Worm (Caenorhabditis elegans) whole organism, L3 larva: Measurements from ENCODE around the gene W08E12.8.

Experiments used
- R02D3.7 ChIP-seq: fragments of 150-350 bp; optimal IDR thresholded peaks from 2 replicates; lab custom pipeline; 2014; ENCODE audit warnings: missing biosample characterization, missing genetic modification characterization
- ZK546.5 ChIP-seq: sonication (generic microtip); optimal IDR thresholded peaks from 2 replicates; lab custom pipeline; 2017; ENCODE audit warnings: missing biosample characterization, missing genetic modification characterization
- ceh-28 ChIP-seq: fragments of 150-350 bp; optimal IDR thresholded peaks from 2 replicates; lab custom pipeline; 2014; ENCODE audit warnings: missing biosample characterization, missing genetic modification reagents, missing genetic modification characterization
- ceh-82 ChIP-seq: fragments of 150-350 bp; optimal IDR thresholded peaks from 2 replicates; lab custom pipeline; 2014; ENCODE audit warnings: missing biosample characterization, missing genetic modification characterization
- ceh-9 ChIP-seq: sonication (generic microtip); optimal IDR thresholded peaks from 2 replicates; lab custom pipeline; 2018; ENCODE audit warnings: missing biosample characterization, missing genetic modification characterization
- egl-5 ChIP-seq: fragments of 150-350 bp; optimal IDR thresholded peaks from 2 replicates; lab custom pipeline; 2017; ENCODE audit warnings: missing biosample characterization, missing genetic modification reagents, missing genetic modification characterization, inconsistent platforms
- elt-1 ChIP-seq: fragments of 150-350 bp; optimal IDR thresholded peaks from 2 replicates; lab custom pipeline; 2014; ENCODE audit warnings: missing biosample characterization, missing genetic modification characterization
- elt-2 ChIP-seq: sonication (generic microtip); optimal IDR thresholded peaks from 2 replicates; lab custom pipeline; 2016; ENCODE audit warnings: missing genetic modification reagents, mild to moderate bottlenecking, missing genetic modification characterization, missing compliant biosample characterization
- elt-3 ChIP-seq, 3 experiments: fragments of 150-350 bp in 1 of 3; sonication (generic microtip) in 2 of 3; optimal IDR thresholded peaks; 2 replicates in 2 of 3; 4 replicates in 1 of 3; lab custom pipeline; 2014 to 2017; ENCODE audit warnings: missing biosample characterization in 3 of 3, missing genetic modification characterization in 3 of 3
- eor-1 ChIP-seq, 2 experiments: fragments of 150-350 bp; optimal IDR thresholded peaks; 2 replicates each; lab custom pipeline; 2014 to 2018; ENCODE audit warnings: missing biosample characterization in 2 of 2, missing genetic modification characterization in 2 of 2
- fkh-10 ChIP-seq: sonication (generic microtip); optimal IDR thresholded peaks from 2 replicates; lab custom pipeline; 2017; ENCODE audit warnings: missing biosample characterization, missing genetic modification reagents, missing genetic modification characterization
- fos-1 ChIP-seq: fragments of 150-350 bp; optimal IDR thresholded peaks from 2 replicates; lab custom pipeline; 2014; ENCODE audit warnings: missing biosample characterization, missing genetic modification characterization
- hmg-11 ChIP-seq: sonication (generic microtip); optimal IDR thresholded peaks from 2 replicates; lab custom pipeline; 2016; ENCODE audit warnings: missing genetic modification characterization, missing compliant biosample characterization
- lsy-12 ChIP-seq: sonication (generic microtip); optimal IDR thresholded peaks from 2 replicates; lab custom pipeline; 2016; ENCODE audit warnings: mild to moderate bottlenecking, missing genetic modification characterization, missing compliant biosample characterization
- mdl-1 ChIP-seq: fragments of 150-350 bp; optimal IDR thresholded peaks from 2 replicates; lab custom pipeline; 2014; ENCODE audit warnings: missing biosample characterization, missing genetic modification characterization
- mml-1 ChIP-seq: fragments of 150-350 bp; sonication (generic microtip); optimal IDR thresholded peaks from 3 replicates; lab custom pipeline; 2014; ENCODE audit warnings: missing biosample characterization, missing genetic modification characterization
- nfya-1 ChIP-seq: sonication (generic microtip); optimal IDR thresholded peaks from 2 replicates; lab custom pipeline; 2017; ENCODE audit warnings: missing genetic modification characterization, mild to moderate bottlenecking, missing compliant biosample characterization, antibody characterized with exemption, moderate library complexity; ENCODE audit not compliant: insufficient read depth
- nhr-11 ChIP-seq: fragments of 150-350 bp; optimal IDR thresholded peaks from 2 replicates; lab custom pipeline; 2014; ENCODE audit warnings: missing biosample characterization, missing genetic modification characterization
- nhr-23 ChIP-seq: fragments of 150-350 bp; optimal IDR thresholded peaks from 2 replicates; lab custom pipeline; 2014; ENCODE audit warnings: missing biosample characterization, missing genetic modification reagents, missing genetic modification characterization
- nhr-237 ChIP-seq: fragments of 150-350 bp; optimal IDR thresholded peaks from 2 replicates; lab custom pipeline; 2014; ENCODE audit warnings: missing biosample characterization, missing genetic modification characterization
- nhr-76 ChIP-seq: fragments of 150-350 bp; sonication (generic microtip); optimal IDR thresholded peaks from 5 replicates; lab custom pipeline; 2014; ENCODE audit warnings: missing biosample characterization, missing genetic modification characterization
- nhr-77 ChIP-seq: fragments of 150-350 bp; optimal IDR thresholded peaks from 2 replicates; lab custom pipeline; 2014; ENCODE audit warnings: missing biosample characterization, missing genetic modification characterization
- pha-4 ChIP-seq: fragments of 150-350 bp; optimal IDR thresholded peaks from 2 replicates; lab custom pipeline; 2014; ENCODE audit warnings: missing biosample characterization, missing genetic modification reagents, missing genetic modification characterization
- sea-2 ChIP-seq: fragments of 150-350 bp; sonication (generic microtip); optimal IDR thresholded peaks from 4 replicates; lab custom pipeline; 2014; ENCODE audit warnings: missing biosample characterization, missing genetic modification reagents, missing genetic modification characterization
- skn-1 ChIP-seq: fragments of 150-350 bp; optimal IDR thresholded peaks from 2 replicates; lab custom pipeline; 2014; ENCODE audit warnings: missing biosample characterization, missing genetic modification characterization
- snpc-4 ChIP-seq: fragments of 150-350 bp; optimal IDR thresholded peaks from 2 replicates; lab custom pipeline; 2014; ENCODE audit warnings: missing biosample characterization, missing genetic modification characterization
- tbx-2 ChIP-seq: sonication (generic microtip); optimal IDR thresholded peaks from 2 replicates; lab custom pipeline; 2016; ENCODE audit warnings: mild to moderate bottlenecking, missing genetic modification characterization, missing compliant biosample characterization
- unc-39 ChIP-seq: sonication (generic microtip); optimal IDR thresholded peaks from 4 replicates; lab custom pipeline; 2017; ENCODE audit warnings: missing biosample characterization, missing genetic modification characterization
- unc-62 ChIP-seq: fragments of 150-350 bp; sonication (generic microtip); optimal IDR thresholded peaks from 4 replicates; lab custom pipeline; 2014; ENCODE audit warnings: missing biosample characterization, missing genetic modification reagents, missing genetic modification characterization
- ztf-11 ChIP-seq: fragments of 150-350 bp; optimal IDR thresholded peaks from 2 replicates; lab custom pipeline; 2014; ENCODE audit warnings: missing biosample characterization, missing genetic modification characterization
- ztf-4 ChIP-seq: fragments of 150-350 bp; optimal IDR thresholded peaks from 2 replicates; lab custom pipeline; 2014; ENCODE audit warnings: missing biosample characterization, missing genetic modification characterization

Gene W08E12.8

ce11 chrIV:3271342-3271741 lies 20.8 kb upstream of the W08E12.8 start:
- TF ChIP-seq nhr-76 (tag; lab: Kevin White, UChicago) (no peak), elt-1 (no peak), nhr-77 (tag; lab: Kevin White, UChicago) (no peak), snpc-4 (tag; lab: Kevin White, UChicago) (no peak), eor-1 (tag; optimal IDR thresholded peaks at IDR 0.05; lab: Kevin White, UChicago) (no peak), egl-5 (tag; lab: Kevin White, UChicago) (no peak), unc-39 (no peak), ZK546.5 (tag; lab: Kevin White, UChicago) (no peak), pha-4 (tag; lab: Kevin White, UChicago) (no peak), nhr-23 (no peak), mml-1 (tag; lab: Kevin White, UChicago) (no peak), fkh-10 (GFP tag; lab: Kevin White, UChicago) (no peak), fos-1 (tag; lab: Kevin White, UChicago) (no peak), mdl-1 (tag; lab: Kevin White, UChicago) (no peak), ceh-9 (tag; lab: Kevin White, UChicago) (no peak), sea-2 (GFP tag; lab: Kevin White, UChicago) (no peak), hmg-11 (no peak), ceh-28 (no peak), ztf-11 (tag; lab: Kevin White, UChicago) (no peak), skn-1 (tag; lab: Kevin White, UChicago) (no peak)
- TF ChIP-seq, all 47 proteins: peak for 0

- TF ChIP-seq unc-62 (GFP tag; lab: Kevin White, UChicago): no peak
- no peak for TF ChIP-seq elt-2
- TF ChIP-seq fkh-10 (GFP tag; lab: Kevin White, UChicago): no peak
- TF ChIP-seq, all 47 proteins: peak for 0
Observed at ce11 chrIV:3273295-3273694, 18.9 kb upstream of the W08E12.8 start, which contains the start of gene T26C12.3. T26C12.3 (minus strand) TSS chrIV:3273395.

ce11 chrIV:3278822-3279221 lies 13.3 kb upstream of the W08E12.8 start:
- no peak for TF ChIP-seq nhr-23

DNA sequence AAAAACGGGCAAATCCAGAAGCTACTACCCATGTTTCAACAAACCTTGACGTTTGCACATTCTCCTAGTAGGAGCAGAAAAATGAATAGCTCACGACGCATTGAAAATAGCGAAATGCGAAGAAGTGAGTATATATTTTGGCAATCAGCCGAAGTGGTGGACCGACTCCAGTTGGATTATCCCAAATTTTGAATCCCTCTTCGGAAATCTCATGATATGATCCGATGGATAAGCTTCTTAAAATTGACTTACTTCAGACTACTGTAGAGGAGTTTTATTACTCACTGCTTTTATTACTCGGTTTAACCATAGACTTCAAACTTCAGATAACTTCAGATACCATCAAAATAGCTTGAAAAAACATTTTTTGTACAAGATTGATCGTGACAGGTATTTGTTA lies 2.9 kb upstream of the W08E12.8 start, which contains the start of gene gcy-23:
TSS of gene gcy-23 (minus strand) at position 101 of the 400 bp plus-strand sequence.
- TF ChIP-seq sea-2 (GFP tag; lab: Kevin White, UChicago) (no peak), R02D3.7 (tag; lab: Kevin White, UChicago) (no peak), elt-1 (no peak), nhr-23 (no peak), fkh-10 (GFP tag; lab: Kevin White, UChicago) (no peak), mml-1 (tag; lab: Kevin White, UChicago) (no peak), tbx-2 (tag; lab: Kevin White, UChicago) (no peak), nfya-1 (tag; lab: Kevin White, UChicago) (no peak), eor-1 (tag; optimal IDR thresholded peaks at IDR 0.05; lab: Kevin White, UChicago) (no peak), nhr-76 (tag; lab: Kevin White, UChicago) (no peak), lsy-12 (tag; lab: Kevin White, UChicago) (no peak), nhr-237 (tag; lab: Kevin White, UChicago) (no peak), ztf-4 (tag; lab: Kevin White, UChicago) (no peak), unc-62 (GFP tag; lab: Kevin White, UChicago) (no peak), snpc-4 (tag; lab: Kevin White, UChicago) (no peak)
- TF ChIP-seq, all 47 proteins: peak for 0

DNA sequence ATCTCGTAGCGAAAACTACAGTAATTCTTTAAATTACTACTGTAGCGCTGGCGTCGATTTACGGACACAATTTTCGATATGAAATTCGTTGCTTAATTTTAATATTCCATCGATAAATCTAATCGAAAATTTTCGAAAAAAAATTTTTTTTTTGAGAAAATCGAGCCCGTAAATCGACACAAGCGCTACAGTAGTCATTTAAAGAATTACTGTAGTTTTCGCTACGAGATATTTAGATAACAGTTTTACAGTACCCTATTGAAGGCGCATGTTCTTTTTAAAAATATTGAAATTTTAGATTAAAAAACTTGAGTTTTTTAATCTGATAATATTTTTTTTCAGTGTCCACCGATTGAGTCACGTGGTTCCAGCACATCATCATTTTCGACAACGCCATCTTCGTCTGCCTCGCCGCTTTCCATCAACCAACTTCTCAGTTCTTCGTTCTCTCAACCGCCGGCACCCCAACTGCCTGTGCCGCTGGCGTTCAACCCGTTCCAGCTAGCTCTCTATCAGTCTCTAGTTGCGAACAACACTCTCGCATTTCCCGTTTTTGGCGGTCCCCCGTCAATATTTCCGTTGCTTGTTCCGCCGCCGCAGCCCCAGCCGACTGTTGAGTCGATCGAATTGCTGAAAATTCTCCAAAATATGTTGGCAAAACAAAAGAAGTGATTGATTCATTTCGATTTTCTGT lies 1.8 kb downstream of the W08E12.8 start:
- TF ChIP-seq tbx-2 (tag; lab: Kevin White, UChicago) (no peak), ztf-4 (tag; lab: Kevin White, UChicago) (no peak), fos-1 (tag; lab: Kevin White, UChicago) (no peak), R02D3.7 (tag; lab: Kevin White, UChicago) (no peak), elt-3 (tag; optimal IDR thresholded peaks at IDR 0.05; lab: Kevin White, UChicago) (no peak), ztf-11 (tag; lab: Kevin White, UChicago) (no peak), nhr-11 (tag; lab: Kevin White, UChicago) (no peak), ceh-82 (tag; lab: Kevin White, UChicago) (no peak)
